Worm (Caenorhabditis elegans) whole organism, L4/young adult: Measurements from ENCODE around the gene ZK856.19.

Source experiments
- W03F9.2 ChIP-seq: fragments of 150-350 bp; optimal IDR thresholded peaks from 2 replicates; lab custom pipeline; 2014; ENCODE audit warnings: missing biosample characterization, missing genetic modification characterization
- him-1 ChIP-seq: sonication (generic microtip); optimal IDR thresholded peaks from 2 replicates; lab custom pipeline; 2016; ENCODE audit warnings: missing genotype, missing genetic modification reagents, missing genetic modification characterization, missing compliant biosample characterization

DNA sequence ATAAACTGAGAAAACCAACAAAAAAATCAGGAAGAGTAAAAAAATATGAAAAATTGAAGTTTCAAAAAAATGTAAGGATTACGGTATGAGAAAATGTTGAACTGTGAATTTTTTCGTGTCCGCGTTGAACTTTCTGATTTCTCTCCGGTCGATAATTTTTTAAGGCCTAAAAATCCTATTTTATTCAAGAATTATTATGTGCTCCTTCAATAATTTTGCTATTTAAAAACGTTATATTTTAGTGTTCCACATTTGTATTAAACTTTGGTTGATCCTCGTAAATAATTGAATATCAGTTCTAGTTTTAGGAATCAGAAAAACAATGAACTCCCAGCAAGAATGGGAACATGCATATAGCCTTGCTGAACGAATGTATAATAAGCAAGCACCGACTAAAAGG lies 7.9 kb upstream of the ZK856.19 start, which contains the start of gene hpo-40:
- TF ChIP-seq him-1 (tag; lab: Kevin White, UChicago) = no peak
- no peak for TF ChIP-seq W03F9.2 (tag; lab: Kevin White, UChicago)
